Fruit fly (Drosophila melanogaster): ENCODE results near the gene ND-SGDH.

DNA sequence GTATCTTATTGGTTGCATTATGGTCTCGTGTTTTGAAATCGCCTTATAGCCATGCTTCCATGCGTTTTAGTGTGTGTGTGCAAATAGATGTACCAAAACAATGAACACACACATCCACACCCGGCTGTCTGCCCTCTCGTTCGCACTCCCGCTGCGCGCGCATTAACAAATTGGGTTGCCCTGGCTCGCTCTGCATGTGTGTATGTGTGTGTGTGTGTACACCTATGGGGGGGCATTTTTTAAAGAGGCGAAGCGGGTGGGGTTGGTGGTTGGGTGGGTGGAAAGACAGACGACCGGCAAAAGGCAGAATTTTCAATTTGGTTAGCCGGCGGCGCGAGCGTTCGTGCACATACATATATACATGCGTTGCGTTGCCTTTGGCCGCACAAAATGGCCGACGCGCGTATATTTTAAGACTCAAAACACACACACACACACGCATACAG, 14.2 kb downstream of the ND-SGDH start:
- no peak for TF ChIP-seq CG11762 (GFP tag; optimal IDR thresholded peaks at IDR 0.05; ENCODE audit: insufficient read depth)
- TF ChIP-seq Hr39 (GFP tag; optimal IDR thresholded peaks at IDR 0.05) = no peak
- TF ChIP-seq CG7368 (GFP tag; optimal IDR thresholded peaks at IDR 0.05) = no peak
- TF ChIP-seq Lpt (GFP tag; optimal IDR thresholded peaks at IDR 0.05) = no peak
- TF ChIP-seq Sox15 (GFP tag; optimal IDR thresholded peaks at IDR 0.05) = no peak
- TF ChIP-seq Sox102F (GFP tag; optimal IDR thresholded peaks at IDR 0.05) = no peak
- no peak for TF ChIP-seq net (GFP tag; optimal IDR thresholded peaks at IDR 0.05)
- no peak for TF ChIP-seq cyc (GFP tag; optimal IDR thresholded peaks at IDR 0.05)
- peak; percentile 29 for TF ChIP-seq CG1621 (tag; optimal IDR thresholded peaks at IDR 0.05)
- no peak for TF ChIP-seq CG11902 (GFP tag; optimal IDR thresholded peaks at IDR 0.05)
- TF ChIP-seq svp (GFP tag) = peak; percentile 60

Measured in whole organism, prepupa.